Fruit fly (Drosophila melanogaster) whole organism, prepupa: Measurements from ENCODE around the gene CG14711.

Experiments used
- CG10631 ChIP-seq: fragments of 200-800 bp; sonication (Bioruptor generic); optimal IDR thresholded peaks from 2 replicates; lab custom pipeline; 2016; ENCODE audit warnings: missing biosample characterization, missing genetic modification characterization
- CG10669 ChIP-seq: fragments of 200-800 bp; sonication (Bioruptor generic); optimal IDR thresholded peaks from 3 replicates; lab custom pipeline; 2018; ENCODE audit warnings: missing biosample characterization, mild to moderate bottlenecking, missing genetic modification characterization, moderate library complexity
- CG11294 ChIP-seq: fragments of 200-800 bp; sonication (Bioruptor generic); IDR thresholded peaks from 2 replicates; pipeline ENCODE4 v1.3.6; 2022; ENCODE audit warnings: missing biosample characterization, missing genetic modification characterization
- CG11902 ChIP-seq: fragments of 200-800 bp; sonication (Bioruptor generic); optimal IDR thresholded peaks from 3 replicates; lab custom pipeline; 2016; ENCODE audit warnings: missing biosample characterization, missing genetic modification characterization
- CG1621 ChIP-seq: fragments of 200-800 bp; sonication (Bioruptor generic); optimal IDR thresholded peaks from 3 replicates; lab custom pipeline; 2018; ENCODE audit warnings: missing biosample characterization, mild to moderate bottlenecking, missing genetic modification characterization
- CG16779 ChIP-seq: fragments of 200-800 bp; sonication (Bioruptor generic); optimal IDR thresholded peaks from 3 replicates; lab custom pipeline; 2017; ENCODE audit warnings: missing biosample characterization, mild to moderate bottlenecking, missing genetic modification characterization
- CG3032 ChIP-seq: fragments of 200-800 bp; optimal IDR thresholded peaks from 2 replicates; lab custom pipeline; 2019; ENCODE audit warnings: missing biosample characterization, mild to moderate bottlenecking, missing genetic modification characterization, moderate library complexity
- CG32006 ChIP-seq: fragments of 200-800 bp; sonication (Bioruptor generic); optimal IDR thresholded peaks from 3 replicates; lab custom pipeline; 2017; ENCODE audit warnings: missing biosample characterization, mild to moderate bottlenecking, missing genetic modification characterization
- CG34406 ChIP-seq: fragments of 200-800 bp; sonication (Bioruptor generic); optimal IDR thresholded peaks from 3 replicates; lab custom pipeline; 2016; ENCODE audit warnings: missing biosample characterization, missing genetic modification characterization
- CG3919 ChIP-seq: fragments of 200-800 bp; sonication (Bioruptor generic); optimal IDR thresholded peaks from 3 replicates; lab custom pipeline; 2016; ENCODE audit warnings: missing biosample characterization, missing genetic modification characterization
- CG6276 ChIP-seq: fragments of 200-800 bp; sonication (Bioruptor generic); optimal IDR thresholded peaks from 2 replicates; lab custom pipeline; 2017; ENCODE audit warnings: missing biosample characterization, mild to moderate bottlenecking, missing genetic modification characterization
- CG6792 ChIP-seq: fragments of 200-800 bp; sonication (Bioruptor generic); optimal IDR thresholded peaks from 3 replicates; lab custom pipeline; 2016; ENCODE audit warnings: missing biosample characterization, missing genetic modification characterization
- CG6808 ChIP-seq: fragments of 200-800 bp; sonication (Bioruptor generic); optimal IDR thresholded peaks from 3 replicates; lab custom pipeline; 2017; ENCODE audit warnings: missing biosample characterization, missing genetic modification characterization, mild to moderate bottlenecking, moderate library complexity, missing genetic modification reagents
- CG6854 ChIP-seq: fragments of 200-800 bp; sonication (Bioruptor generic); optimal IDR thresholded peaks from 2 replicates; lab custom pipeline; 2017; ENCODE audit warnings: missing biosample characterization, mild to moderate bottlenecking, missing genetic modification characterization
- CG7368 ChIP-seq: fragments of 200-800 bp; sonication (Bioruptor generic); optimal IDR thresholded peaks from 3 replicates; lab custom pipeline; 2016; ENCODE audit warnings: missing biosample characterization, missing genetic modification characterization
- CG8119 ChIP-seq: fragments of 200-800 bp; sonication (Bioruptor generic); IDR thresholded peaks from 3 replicates; pipeline ENCODE4 v1.3.6; 2022; ENCODE audit warnings: missing biosample characterization, missing genetic modification characterization
- CG8319 ChIP-seq: fragments of 200-800 bp; sonication (Bioruptor generic); optimal IDR thresholded peaks from 3 replicates; lab custom pipeline; 2016; ENCODE audit warnings: missing biosample characterization, missing genetic modification characterization
- CG8632 ChIP-seq: fragments of 200-800 bp; sonication (Bioruptor generic); optimal IDR thresholded peaks from 3 replicates; lab custom pipeline; 2016; ENCODE audit warnings: missing biosample characterization, missing genetic modification characterization
- CG9139 ChIP-seq: fragments of 200-800 bp; sonication (Bioruptor generic); optimal IDR thresholded peaks from 3 replicates; lab custom pipeline; 2017; ENCODE audit warnings: missing biosample characterization, mild to moderate bottlenecking, missing genetic modification characterization
- Eip75B ChIP-seq: fragments of 200-800 bp; sonication (Bioruptor generic); optimal IDR thresholded peaks from 3 replicates; lab custom pipeline; 2016; ENCODE audit warnings: missing biosample characterization, missing genetic modification characterization
- Eip78C ChIP-seq: fragments of 200-800 bp; sonication (Bioruptor generic); peaks from one replicate; lab custom pipeline; 2016; ENCODE audit warnings: missing biosample characterization, missing genetic modification characterization
- Eip93F ChIP-seq: fragments of 200-800 bp; sonication (Bioruptor generic); optimal IDR thresholded peaks from 2 replicates; lab custom pipeline; 2016; ENCODE audit warnings: missing biosample characterization, mild to moderate bottlenecking, missing genetic modification characterization
- Ets21C ChIP-seq: fragments of 200-800 bp; sonication (Bioruptor generic); optimal IDR thresholded peaks from 3 replicates; lab custom pipeline; 2016; ENCODE audit warnings: missing biosample characterization, missing genetic modification characterization
- Gug ChIP-seq: fragments of 200-800 bp; sonication (Bioruptor generic); IDR thresholded peaks from 2 replicates; pipeline ENCODE4 v1.3.6; 2022; ENCODE audit warnings: missing biosample characterization, missing genetic modification characterization
- Hr38 ChIP-seq: sonication (Bioruptor generic); optimal IDR thresholded peaks from 2 replicates; lab custom pipeline; 2016; ENCODE audit warnings: missing biosample characterization, missing genetic modification characterization
- Hr39 ChIP-seq: fragments of 200-800 bp; sonication (Bioruptor generic); optimal IDR thresholded peaks from 2 replicates; lab custom pipeline; 2016; ENCODE audit warnings: missing biosample characterization, missing genetic modification characterization
- Hr4 ChIP-seq: fragments of 200-800 bp; sonication (Bioruptor generic); optimal IDR thresholded peaks from 3 replicates; lab custom pipeline; 2016; ENCODE audit warnings: missing biosample characterization, missing genetic modification characterization
- OdsH ChIP-seq: fragments of 200-800 bp; sonication (Bioruptor generic); optimal IDR thresholded peaks from 3 replicates; lab custom pipeline; 2016; ENCODE audit warnings: missing biosample characterization, missing genetic modification characterization
- Smox ChIP-seq: fragments of 200-800 bp; sonication (Bioruptor generic); optimal IDR thresholded peaks from 3 replicates; lab custom pipeline; 2016; ENCODE audit warnings: missing biosample characterization, missing genetic modification characterization
- Sox102F ChIP-seq: fragments of 200-800 bp; sonication (Bioruptor generic); optimal IDR thresholded peaks from 2 replicates; lab custom pipeline; 2016; ENCODE audit warnings: missing biosample characterization, mild to moderate bottlenecking, missing genetic modification characterization
- Sox14 ChIP-seq: fragments of 200-800 bp; sonication (Bioruptor generic); optimal IDR thresholded peaks from 3 replicates; lab custom pipeline; 2016; ENCODE audit warnings: missing biosample characterization, missing genetic modification characterization
- Sox15 ChIP-seq: fragments of 200-800 bp; sonication (Bioruptor generic); optimal IDR thresholded peaks from 3 replicates; lab custom pipeline; 2016; ENCODE audit warnings: missing biosample characterization, missing genetic modification characterization
- achi ChIP-seq: fragments of 200-800 bp; sonication (Bioruptor generic); optimal IDR thresholded peaks from 3 replicates; lab custom pipeline; 2016; ENCODE audit warnings: missing biosample characterization, missing genetic modification characterization
- acj6 ChIP-seq: fragments of 200-800 bp; sonication (Bioruptor generic); optimal IDR thresholded peaks from 3 replicates; lab custom pipeline; 2016; ENCODE audit warnings: missing biosample characterization, missing genetic modification characterization
- cyc ChIP-seq: fragments of 200-800 bp; sonication (Bioruptor generic); optimal IDR thresholded peaks from 3 replicates; lab custom pipeline; 2016; ENCODE audit warnings: missing biosample characterization, missing genetic modification characterization
- dac ChIP-seq: fragments of 200-800 bp; sonication (Bioruptor generic); optimal IDR thresholded peaks from 2 replicates; lab custom pipeline; 2017; ENCODE audit warnings: missing biosample characterization, mild to moderate bottlenecking, missing genetic modification characterization
- eg ChIP-seq: fragments of 200-800 bp; sonication (Bioruptor generic); IDR thresholded peaks from 3 replicates; pipeline ENCODE4 v1.3.6; 2022; ENCODE audit warnings: missing biosample characterization, missing genetic modification characterization
- esn ChIP-seq: fragments of 200-800 bp; sonication (Bioruptor generic); optimal IDR thresholded peaks from 2 replicates; lab custom pipeline; 2016; ENCODE audit warnings: missing biosample characterization, mild to moderate bottlenecking, missing genetic modification characterization, moderate library complexity
- fd59A ChIP-seq: fragments of 200-800 bp; sonication (Bioruptor generic); optimal IDR thresholded peaks from 2 replicates; lab custom pipeline; 2017; ENCODE audit warnings: missing biosample characterization, mild to moderate bottlenecking, missing genetic modification characterization, missing genetic modification reagents
- fd85E ChIP-seq: fragments of 200-800 bp; sonication (Bioruptor generic); optimal IDR thresholded peaks from 3 replicates; lab custom pipeline; 2016; ENCODE audit warnings: missing biosample characterization, missing genetic modification characterization
- fkh ChIP-seq: fragments of 200-800 bp; sonication (Bioruptor generic); optimal IDR thresholded peaks from 3 replicates; lab custom pipeline; 2017; ENCODE audit warnings: missing biosample characterization, mild to moderate bottlenecking, missing genetic modification characterization, moderate library complexity
- lz ChIP-seq: fragments of 200-800 bp; sonication (Bioruptor generic); optimal IDR thresholded peaks from 3 replicates; lab custom pipeline; 2016; ENCODE audit warnings: missing biosample characterization, missing genetic modification characterization
- pdm3 ChIP-seq: fragments of 200-800 bp; sonication (Bioruptor generic); optimal IDR thresholded peaks from 3 replicates; lab custom pipeline; 2016; ENCODE audit warnings: missing biosample characterization, missing genetic modification characterization
- spab ChIP-seq: fragments of 200-800 bp; sonication (Bioruptor generic); optimal IDR thresholded peaks from 2 replicates; lab custom pipeline; 2017; ENCODE audit warnings: missing biosample characterization, mild to moderate bottlenecking, missing genetic modification characterization, missing genetic modification reagents
- ss ChIP-seq, 2 experiments: fragments of 200-800 bp; sonication (Bioruptor generic); optimal IDR thresholded peaks; 2 replicates in 1 of 2; 3 replicates in 1 of 2; lab custom pipeline; 2017 to 2018; ENCODE audit warnings: mild to moderate bottlenecking in 2 of 2, missing biosample characterization in 2 of 2, missing genetic modification characterization in 2 of 2, moderate library complexity in 1 of 2
- svp ChIP-seq: fragments of 200-800 bp; sonication (Bioruptor generic); peaks from one replicate; lab custom pipeline; 2016; ENCODE audit warnings: missing biosample characterization, missing genetic modification characterization
- topi ChIP-seq: fragments of 200-800 bp; sonication (Bioruptor generic); optimal IDR thresholded peaks from 3 replicates; lab custom pipeline; 2016; ENCODE audit warnings: missing biosample characterization, missing genetic modification characterization
- vri ChIP-seq: fragments of 200-800 bp; sonication (Bioruptor generic); optimal IDR thresholded peaks from 3 replicates; lab custom pipeline; 2016; ENCODE audit warnings: missing biosample characterization, mild to moderate bottlenecking, missing genetic modification characterization

Gene CG14711

DNA sequence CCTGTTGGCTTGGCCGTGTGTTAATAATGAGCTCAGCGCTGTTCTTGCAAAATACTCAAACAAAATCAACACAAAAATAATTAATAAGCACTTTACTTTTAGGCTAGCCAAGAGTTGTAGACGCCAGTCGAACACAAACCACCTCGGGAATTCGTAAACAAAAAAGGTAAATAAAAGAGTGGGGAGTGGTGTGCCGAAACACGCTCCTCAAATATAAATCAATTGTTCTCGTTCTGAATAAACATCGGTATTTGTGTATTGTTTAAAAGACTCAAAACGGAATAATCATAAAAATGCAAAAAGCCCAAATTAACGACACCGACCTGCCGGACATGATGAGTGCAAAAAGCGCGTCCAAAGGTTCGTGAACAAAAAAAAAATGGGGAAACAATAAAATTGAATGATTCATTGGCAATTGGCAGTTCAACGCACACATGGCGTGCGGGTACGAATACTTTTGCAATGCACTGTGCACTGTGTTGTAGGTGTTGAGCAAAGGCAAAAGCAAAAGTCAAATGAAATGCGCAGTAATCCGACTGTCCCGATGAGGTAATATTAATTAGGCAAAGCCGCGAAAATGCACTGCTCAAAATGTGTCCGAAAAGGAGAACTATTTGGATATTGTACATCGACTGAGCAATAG, 16.9 kb downstream of the CG14711 start (continued):
- TF ChIP-seq CG10631 (GFP tag; lab: Kevin White, UChicago) (no peak), Hr4 (GFP tag; lab: Kevin White, UChicago) (no peak), CG11902 (GFP tag; lab: Kevin White, UChicago) (no peak), Sox14 (GFP tag; lab: Kevin White, UChicago) (no peak), pdm3 (GFP tag; lab: Kevin White, UChicago) (no peak), lz (no peak), Hr38 (GFP tag; lab: Kevin White, UChicago) (no peak), CG10669 (GFP tag; lab: Kevin White, UChicago) (no peak), Sox15 (GFP tag; lab: Kevin White, UChicago) (no peak), Smox (GFP tag; lab: Kevin White, UChicago) (no peak), Eip78C (peak; percentile 31), esn (GFP tag; lab: Kevin White, UChicago) (peak; percentile 23), CG6808 (no peak), fd59A (GFP tag; lab: Kevin White, UChicago) (no peak), Sox102F (GFP tag; lab: Kevin White, UChicago) (no peak), CG1621 (tag; lab: Kevin White, UChicago) (no peak), vri (GFP tag; lab: Kevin White, UChicago) (peak; percentile 93), CG8119 (GFP tag; lab: Robert Waterston, UW) (0 out of 3 replicates have a peak, but pooled peaks have one; percentile 23), achi (GFP tag; lab: Kevin White, UChicago) (no peak), CG11294 (no peak), CG34406 (no peak), fd85E (GFP tag; lab: Kevin White, UChicago) (no peak), Eip93F (GFP tag; lab: Kevin White, UChicago) (peak; percentile 40)

DNA sequence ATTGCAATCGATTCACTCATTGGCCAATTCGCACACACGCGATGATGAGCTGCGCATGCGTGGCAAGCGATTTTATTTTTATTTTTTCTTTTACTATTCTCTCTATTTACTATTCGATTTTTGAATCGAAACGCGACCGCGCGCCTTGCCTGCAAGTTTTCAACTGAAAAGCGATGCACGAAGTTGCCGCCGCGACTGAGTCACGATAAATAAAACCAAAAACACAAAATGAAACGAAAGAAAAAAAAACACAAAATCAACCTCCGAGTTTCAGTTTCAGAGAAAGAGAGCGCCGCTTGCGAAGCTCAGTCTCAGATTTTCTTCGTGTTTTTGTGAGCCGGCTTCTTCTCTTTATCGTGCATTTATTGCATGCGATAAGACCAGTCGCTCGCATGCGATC, 23.7 kb downstream of the CG14711 start:
- TF ChIP-seq OdsH (GFP tag; lab: Kevin White, UChicago) (no peak), CG6854 (GFP tag; lab: Kevin White, UChicago) (peak; percentile 78), eg (peak; percentile 87), cyc (GFP tag; lab: Kevin White, UChicago) (no peak), CG6276 (GFP tag; lab: Kevin White, UChicago) (peak; percentile 80), CG11902 (GFP tag; lab: Kevin White, UChicago) (no peak), CG16779 (tag; lab: Kevin White, UChicago) (peak; percentile 82), topi (GFP tag; lab: Kevin White, UChicago) (peak; percentile 29), Gug (GFP tag; lab: Robert Waterston, UW) (no peak), Sox102F (GFP tag; lab: Kevin White, UChicago) (peak; percentile 25), spab (GFP tag; lab: Kevin White, UChicago) (peak; percentile 78), Eip75B (GFP tag; lab: Kevin White, UChicago) (peak; percentile 49), CG3919 (GFP tag; lab: Kevin White, UChicago) (peak; percentile 27), CG8632 (GFP tag; lab: Kevin White, UChicago) (peak; percentile 6), CG8319 (GFP tag; lab: Kevin White, UChicago) (no peak), Smox (GFP tag; lab: Kevin White, UChicago) (no peak), fd85E (GFP tag; lab: Kevin White, UChicago) (peak; percentile 22), Hr39 (GFP tag; lab: Kevin White, UChicago) (no peak), fkh (no peak), Ets21C (GFP tag; lab: Kevin White, UChicago) (no peak), CG3032 (tag; lab: Kevin White, UChicago) (peak; percentile 47), CG10669 (GFP tag; lab: Kevin White, UChicago) (peak; percentile 71), Sox14 (GFP tag; lab: Kevin White, UChicago) (peak; percentile 9), acj6 (GFP tag; lab: Kevin White, UChicago) (no peak), Hr4 (GFP tag; lab: Kevin White, UChicago) (no peak), CG7368 (GFP tag; lab: Kevin White, UChicago) (peak; percentile 39), achi (GFP tag; lab: Kevin White, UChicago) (peak; percentile 18), lz (no peak), svp (GFP tag; lab: Kevin White, UChicago) (peak; percentile 65), CG32006 (GFP tag; lab: Kevin White, UChicago) (no peak), esn (GFP tag; lab: Kevin White, UChicago) (peak; percentile 12), dac (GFP tag; lab: Kevin White, UChicago) (no peak), CG9139 (GFP tag; lab: Kevin White, UChicago) (peak; percentile 92), pdm3 (GFP tag; lab: Kevin White, UChicago) (no peak), CG6792 (no peak), Hr38 (GFP tag; lab: Kevin White, UChicago) (no peak), Eip78C (peak; percentile 82), CG10631 (GFP tag; lab: Kevin White, UChicago) (no peak), ss (GFP tag; optimal IDR thresholded peaks at IDR 0.05; lab: Kevin White, UChicago) (peak; percentile 94 to 97), Eip93F (GFP tag; lab: Kevin White, UChicago) (no peak)
